Worm (Caenorhabditis elegans) whole organism, early embryonic: Measurements from ENCODE around the gene athp-1.
A peak's percentile ranks its signal among the peaks of the same experiment; 100 is the strongest.

Source experiments
- B0310.2 ChIP-seq: sonication (generic microtip); optimal IDR thresholded peaks from 2 replicates; lab custom pipeline; 2016; ENCODE audit warnings: mild to moderate bottlenecking, missing genetic modification characterization, missing compliant biosample characterization
- F13C5.2 ChIP-seq: sonication (generic microtip); optimal IDR thresholded peaks from 2 replicates; lab custom pipeline; 2017; ENCODE audit warnings: mild to moderate bottlenecking, missing genetic modification characterization, inconsistent platforms, missing compliant biosample characterization
- aly-1 ChIP-seq: sonication (generic microtip); optimal IDR thresholded peaks from 2 replicates; lab custom pipeline; 2016; ENCODE audit warnings: missing genetic modification characterization, missing compliant biosample characterization
- ama-1 ChIP-seq: fragments of 150-350 bp; optimal IDR thresholded peaks from 2 replicates; lab custom pipeline; 2014
- ceh-13 ChIP-seq: fragments of 200-800 bp; sonication (Bioruptor generic); optimal IDR thresholded peaks from 2 replicates; lab custom pipeline; 2018; ENCODE audit warnings: mild to moderate bottlenecking, missing genetic modification characterization, missing compliant biosample characterization
- ceh-36 ChIP-seq: sonication (generic microtip); optimal IDR thresholded peaks from 2 replicates; lab custom pipeline; 2016; ENCODE audit warnings: missing genetic modification characterization, inconsistent platforms, missing compliant biosample characterization
- ets-7 ChIP-seq: sonication (generic microtip); optimal IDR thresholded peaks from 2 replicates; lab custom pipeline; 2016; ENCODE audit warnings: missing genotype, missing genetic modification characterization, missing compliant biosample characterization
- flt-1 ChIP-seq: fragments of 200-800 bp; sonication (Bioruptor generic); IDR thresholded peaks from 2 replicates; pipeline ENCODE4 v1.3.6; 2022; ENCODE audit warnings: missing genetic modification characterization, missing compliant biosample characterization
- hmbx-1 ChIP-seq: sonication (generic microtip); optimal IDR thresholded peaks from 2 replicates; lab custom pipeline; 2016; ENCODE audit warnings: mild to moderate bottlenecking, missing genetic modification characterization, missing compliant biosample characterization
- hmg-4 ChIP-seq: fragments of 200-800 bp; sonication (Bioruptor generic); optimal IDR thresholded peaks from 2 replicates; lab custom pipeline; 2018; ENCODE audit warnings: mild to moderate bottlenecking, missing genetic modification characterization, missing compliant biosample characterization
- hnd-1 ChIP-seq: sonication (generic microtip); optimal IDR thresholded peaks from 2 replicates; lab custom pipeline; 2016; ENCODE audit warnings: missing genetic modification characterization, missing compliant biosample characterization
- pes-1 ChIP-seq: fragments of 200-800 bp; sonication (Bioruptor generic); IDR thresholded peaks from 2 replicates; pipeline ENCODE4 v1.3.6; 2022; ENCODE audit warnings: missing genetic modification reagents, missing genetic modification characterization, missing compliant biosample characterization
- scrt-1 ChIP-seq: fragments of 200-800 bp; sonication (Bioruptor generic); IDR thresholded peaks from 2 replicates; pipeline ENCODE4 v1.3.6; 2022; ENCODE audit warnings: missing genetic modification characterization, missing compliant biosample characterization
- sea-1 ChIP-seq: fragments of 200-800 bp; sonication (Bioruptor generic); conservative IDR thresholded peaks from 2 replicates; pipeline ENCODE4 v1.3.6; 2022; ENCODE audit warnings: missing genetic modification characterization, missing compliant biosample characterization
- tbx-11 ChIP-seq: fragments of 200-800 bp; sonication (Bioruptor generic); IDR thresholded peaks from 2 replicates; pipeline ENCODE4 v1.3.6; 2022; ENCODE audit warnings: missing genetic modification characterization, missing compliant biosample characterization
- tbx-37 ChIP-seq: fragments of 200-800 bp; sonication (Bioruptor generic); conservative IDR thresholded peaks from 2 replicates; pipeline ENCODE4 v1.3.6; 2022; ENCODE audit warnings: missing genetic modification reagents, missing genetic modification characterization, missing compliant biosample characterization
- tra-4 ChIP-seq: sonication (generic microtip); optimal IDR thresholded peaks from 2 replicates; lab custom pipeline; 2017; ENCODE audit warnings: missing genetic modification characterization, missing compliant biosample characterization

Gene athp-1

ce11 chrIII:10881462-10881861 lies at the start of gene athp-1:
athp-1 (plus strand) TSS chrIII:10881766.
- TF ChIP-seq tra-4 (tag; lab: Kevin White, UChicago) (no peak), tbx-11 (GFP tag; lab: Robert Waterston, UW) (no peak), ama-1 (lab: Kevin White, UChicago) (no peak), F13C5.2 (no peak), ceh-36 (tag; lab: Kevin White, UChicago) (no peak), hnd-1 (tag; lab: Kevin White, UChicago) (no peak), flt-1 (no peak), tbx-37 (GFP tag; lab: Robert Waterston, UW) (no peak), pes-1 (GFP tag; lab: Robert Waterston, UW) (no peak)

ce11 chrIII:10832636-10833035 lies 48.9 kb upstream of the athp-1 start, which contains the start of gene sbsp-1:
sbsp-1 (plus strand) TSS chrIII:10832936.
- TF ChIP-seq flt-1 (no peak), sea-1 (GFP tag; lab: Robert Waterston, UW) (no peak), scrt-1 (GFP tag; lab: Robert Waterston, UW) (no peak), pes-1 (GFP tag; lab: Robert Waterston, UW) (no peak), hmg-4 (no peak), hnd-1 (tag; lab: Kevin White, UChicago) (no peak), ceh-36 (tag; lab: Kevin White, UChicago) (no peak), tra-4 (tag; lab: Kevin White, UChicago) (no peak), ama-1 (lab: Kevin White, UChicago) (no peak), ceh-13 (no peak), tbx-37 (GFP tag; lab: Robert Waterston, UW) (no peak), B0310.2 (tag; lab: Kevin White, UChicago) (no peak), tbx-11 (GFP tag; lab: Robert Waterston, UW) (no peak), ets-7 (no peak), F13C5.2 (no peak), hmbx-1 (tag; lab: Kevin White, UChicago) (no peak), aly-1 (tag; lab: Kevin White, UChicago) (no peak)

ce11 chrIII:10844873-10845272 lies 36.7 kb upstream of the athp-1 start, which contains the start of gene pde-12:
pde-12 (minus strand) TSS chrIII:10845020.
- TF ChIP-seq pes-1 (GFP tag; lab: Robert Waterston, UW) (no peak), hmbx-1 (tag; lab: Kevin White, UChicago) (no peak), ets-7 (no peak), hmg-4 (no peak), F13C5.2 (peak; percentile 17), tra-4 (tag; lab: Kevin White, UChicago) (no peak), tbx-11 (GFP tag; lab: Robert Waterston, UW) (no peak), flt-1 (0 out of 2 replicates have a peak, but pooled peaks have one; percentile 17)

- peak; percentile 65 for TF ChIP-seq ceh-36 (tag; lab: Kevin White, UChicago)
- TF ChIP-seq sea-1 (GFP tag; lab: Robert Waterston, UW): 0 out of 2 replicates have a peak, but pooled peaks have one; percentile 67
- TF ChIP-seq F13C5.2: peak; percentile 93
- TF ChIP-seq flt-1: peak; percentile 70
- peak; percentile 48 for TF ChIP-seq ceh-13
- TF ChIP-seq tbx-11 (GFP tag; lab: Robert Waterston, UW): peak; percentile 76
- peak; percentile 84 for TF ChIP-seq hmg-4
- TF ChIP-seq hmbx-1 (tag; lab: Kevin White, UChicago): peak; percentile 24
- peak; percentile 43 for TF ChIP-seq B0310.2 (tag; lab: Kevin White, UChicago)
- TF ChIP-seq pes-1 (GFP tag; lab: Robert Waterston, UW): peak; percentile 78
- TF ChIP-seq tra-4 (tag; lab: Kevin White, UChicago): peak; percentile 56
- peak; percentile 62; the same call in 1 of the 2 replicates for TF ChIP-seq scrt-1 (GFP tag; lab: Robert Waterston, UW)
- peak; percentile 52 for TF ChIP-seq aly-1 (tag; lab: Kevin White, UChicago)
- TF ChIP-seq ama-1 (lab: Kevin White, UChicago): no peak
- TF ChIP-seq tbx-37 (GFP tag; lab: Robert Waterston, UW): peak; percentile 73
- peak; percentile 42 for TF ChIP-seq ets-7
- peak; percentile 32 for TF ChIP-seq hnd-1 (tag; lab: Kevin White, UChicago)
Observed at ce11 chrIII:10848858-10849257, 32.7 kb upstream of the athp-1 start, which contains the start of the genes fbxb-85 and hex-3. fbxb-85 (minus strand) TSS chrIII:10848963. hex-3 (plus strand) TSS chrIII:10849222.

- TF ChIP-seq B0310.2 (tag; lab: Kevin White, UChicago): no peak
- no peak for TF ChIP-seq flt-1
- no peak for TF ChIP-seq hmg-4
- no peak for TF ChIP-seq ama-1 (lab: Kevin White, UChicago)
- no peak for TF ChIP-seq ceh-36 (tag; lab: Kevin White, UChicago)
- TF ChIP-seq hnd-1 (tag; lab: Kevin White, UChicago): no peak
- TF ChIP-seq pes-1 (GFP tag; lab: Robert Waterston, UW): no peak
- no peak for TF ChIP-seq tra-4 (tag; lab: Kevin White, UChicago)
- no peak for TF ChIP-seq tbx-11 (GFP tag; lab: Robert Waterston, UW)
- TF ChIP-seq ets-7: no peak
- no peak for TF ChIP-seq ceh-13
- TF ChIP-seq F13C5.2: no peak
- no peak for TF ChIP-seq sea-1 (GFP tag; lab: Robert Waterston, UW)
- no peak for TF ChIP-seq tbx-37 (GFP tag; lab: Robert Waterston, UW)
- TF ChIP-seq hmbx-1 (tag; lab: Kevin White, UChicago): no peak
- no peak for TF ChIP-seq scrt-1 (GFP tag; lab: Robert Waterston, UW)
- no peak for TF ChIP-seq aly-1 (tag; lab: Kevin White, UChicago)
Observed at ce11 chrIII:10855398-10855880, 26.1 kb upstream of the athp-1 start, which contains the start of gene Y39A1C.1. Y39A1C.1 (plus strand) TSS chrIII:10855448.

ce11 chrIII:10856830-10857229 lies 24.7 kb upstream of the athp-1 start:
- TF ChIP-seq ets-7: peak; percentile 12
- TF ChIP-seq ceh-13: peak; percentile 59
- peak; percentile 62 for TF ChIP-seq B0310.2 (tag; lab: Kevin White, UChicago)
- TF ChIP-seq hnd-1 (tag; lab: Kevin White, UChicago): peak; percentile 33
- peak; percentile 80 for TF ChIP-seq pes-1 (GFP tag; lab: Robert Waterston, UW)
- TF ChIP-seq tra-4 (tag; lab: Kevin White, UChicago): no peak
- TF ChIP-seq ceh-36 (tag; lab: Kevin White, UChicago): no peak
- 0 out of 2 replicates have a peak, but pooled peaks have one; percentile 46 for TF ChIP-seq sea-1 (GFP tag; lab: Robert Waterston, UW)
- peak; percentile 60; the same call in 1 of the 2 replicates for TF ChIP-seq tbx-37 (GFP tag; lab: Robert Waterston, UW)
- 0 out of 2 replicates have a peak, but pooled peaks have one; percentile 38 for TF ChIP-seq tbx-11 (GFP tag; lab: Robert Waterston, UW)
- no peak for TF ChIP-seq F13C5.2
